Fruit fly (Drosophila melanogaster) whole organism, embryonic: ENCODE data around the gene CG3634.

ENCODE experiments used
- ATbp ChIP-seq: fragments of 200-800 bp; sonication (Bioruptor generic); optimal IDR thresholded peaks from 2 replicates; lab custom pipeline; 2017; ENCODE audit warnings: missing biosample characterization, mild to moderate bottlenecking, missing genetic modification characterization, missing genetic modification reagents
- Aef1 ChIP-seq: fragments of 200-800 bp; sonication (Bioruptor generic); IDR thresholded peaks from 3 replicates; pipeline ENCODE4 v1.3.6; 2022; ENCODE audit warnings: missing biosample characterization, missing genetic modification characterization
- Atf6 ChIP-seq: fragments of 200-800 bp; sonication (Bioruptor generic); IDR thresholded peaks from 2 replicates; pipeline ENCODE4 v1.3.6; 2022; ENCODE audit warnings: missing biosample characterization, missing genetic modification characterization
- CG10979 ChIP-seq: fragments of 200-800 bp; sonication (Bioruptor generic); optimal IDR thresholded peaks from 2 replicates; lab custom pipeline; 2018; ENCODE audit warnings: missing biosample characterization, mild to moderate bottlenecking, missing genetic modification characterization, moderate library complexity
- CG11085 ChIP-seq: fragments of 200-800 bp; sonication (Bioruptor generic); IDR thresholded peaks from 2 replicates; pipeline ENCODE4 v1.3.6; 2022; ENCODE audit warnings: missing biosample characterization, missing genetic modification characterization
- CG11456 ChIP-seq: fragments of 200-800 bp; sonication (Bioruptor generic); IDR thresholded peaks from 3 replicates; pipeline ENCODE4 v1.3.6; 2022; ENCODE audit warnings: missing biosample characterization, missing genetic modification characterization
- CG12104 ChIP-seq: fragments of 200-800 bp; sonication (Bioruptor generic); optimal IDR thresholded peaks from 3 replicates; lab custom pipeline; 2016; ENCODE audit warnings: missing biosample characterization, missing genetic modification characterization
- CG12769 ChIP-seq: fragments of 200-800 bp; sonication (Bioruptor generic); optimal IDR thresholded peaks from 2 replicates; lab custom pipeline; 2019; ENCODE audit warnings: missing biosample characterization, mild to moderate bottlenecking, missing genetic modification characterization, moderate library complexity
- CG12942 ChIP-seq: fragments of 200-800 bp; sonication (Bioruptor generic); optimal IDR thresholded peaks from 3 replicates; lab custom pipeline; 2016; ENCODE audit warnings: missing biosample characterization, missing genetic modification characterization
- CG13296 ChIP-seq: fragments of 200-800 bp; sonication (Bioruptor generic); optimal IDR thresholded peaks from 3 replicates; lab custom pipeline; 2018; ENCODE audit warnings: missing biosample characterization, mild to moderate bottlenecking, missing genetic modification characterization
- CG15269 ChIP-seq: fragments of 200-800 bp; sonication (Bioruptor generic); optimal IDR thresholded peaks from 2 replicates; lab custom pipeline; 2018; ENCODE audit warnings: missing biosample characterization, mild to moderate bottlenecking, missing genetic modification characterization, moderate library complexity
- CG17328 ChIP-seq: fragments of 200-800 bp; sonication (Bioruptor generic); IDR thresholded peaks from 2 replicates; pipeline ENCODE4 v1.3.6; 2022; ENCODE audit warnings: missing biosample characterization, missing genetic modification characterization
- CG17802 ChIP-seq: fragments of 200-800 bp; sonication (Bioruptor generic); optimal IDR thresholded peaks from 2 replicates; lab custom pipeline; 2018; ENCODE audit warnings: missing biosample characterization, mild to moderate bottlenecking, missing genetic modification characterization, moderate library complexity
- CG1792 ChIP-seq: fragments of 200-800 bp; sonication (Bioruptor generic); optimal IDR thresholded peaks from 2 replicates; lab custom pipeline; 2016; ENCODE audit warnings: missing biosample characterization, missing genetic modification characterization
- CG18619 ChIP-seq: fragments of 200-800 bp; sonication (Bioruptor generic); optimal IDR thresholded peaks from 3 replicates; lab custom pipeline; 2017; ENCODE audit warnings: missing biosample characterization, mild to moderate bottlenecking, missing genetic modification characterization
- CG2202 ChIP-seq: fragments of 200-800 bp; sonication (Bioruptor generic); optimal IDR thresholded peaks from 2 replicates; lab custom pipeline; 2018; ENCODE audit warnings: missing biosample characterization, mild to moderate bottlenecking, missing genetic modification characterization
- CG30403 ChIP-seq: fragments of 200-800 bp; sonication (Bioruptor generic); optimal IDR thresholded peaks from 3 replicates; lab custom pipeline; 2016; ENCODE audit warnings: missing biosample characterization, missing genetic modification characterization
- CG34422 ChIP-seq: fragments of 200-800 bp; sonication (Bioruptor generic); IDR thresholded peaks from 3 replicates; pipeline ENCODE4 v1.3.6; 2022; ENCODE audit warnings: missing biosample characterization, missing genetic modification characterization
- CG8281 ChIP-seq: fragments of 200-800 bp; sonication (Bioruptor generic); optimal IDR thresholded peaks from 2 replicates; lab custom pipeline; 2018; ENCODE audit warnings: missing biosample characterization, mild to moderate bottlenecking, missing genetic modification characterization, moderate library complexity
- CG8388 ChIP-seq: fragments of 200-800 bp; sonication (Bioruptor generic); optimal IDR thresholded peaks from 2 replicates; lab custom pipeline; 2019; ENCODE audit warnings: missing biosample characterization, mild to moderate bottlenecking, missing genetic modification characterization, moderate library complexity
- CG9727 ChIP-seq: fragments of 200-800 bp; sonication (Bioruptor generic); optimal IDR thresholded peaks from 3 replicates; lab custom pipeline; 2017; ENCODE audit warnings: missing biosample characterization, mild to moderate bottlenecking, missing genetic modification characterization
- Dad ChIP-seq: fragments of 200-800 bp; sonication (Bioruptor generic); optimal IDR thresholded peaks from 3 replicates; lab custom pipeline; 2016; ENCODE audit warnings: missing biosample characterization, missing genetic modification characterization
- Dref ChIP-seq: fragments of 200-800 bp; sonication (Bioruptor generic); IDR thresholded peaks from 2 replicates; pipeline ENCODE4 v1.3.6; 2022; ENCODE audit warnings: missing biosample characterization, missing genetic modification characterization
- Ets65A ChIP-seq: fragments of 200-800 bp; sonication (Bioruptor generic); peaks from one replicate; lab custom pipeline; 2016; ENCODE audit warnings: missing biosample characterization, missing genetic modification characterization
- Gug ChIP-seq: fragments of 200-800 bp; sonication (Bioruptor generic); IDR thresholded peaks from 4 replicates; pipeline ENCODE4 v1.3.6; 2022; ENCODE audit warnings: missing biosample characterization, missing genetic modification characterization
- NFAT ChIP-seq: fragments of 200-800 bp; sonication (Bioruptor generic); IDR thresholded peaks from 2 replicates; pipeline ENCODE4 v1.3.6; 2022; ENCODE audit warnings: missing biosample characterization, missing genetic modification characterization
- Optix ChIP-seq: fragments of 200-800 bp; sonication (Bioruptor generic); IDR thresholded peaks from 3 replicates; pipeline ENCODE4 v1.3.6; 2022; ENCODE audit warnings: missing biosample characterization, missing genetic modification characterization
- PHDP ChIP-seq: fragments of 200-800 bp; sonication (Bioruptor generic); optimal IDR thresholded peaks from 3 replicates; lab custom pipeline; 2018; ENCODE audit warnings: missing biosample characterization, mild to moderate bottlenecking, missing genetic modification characterization, moderate library complexity
- Ravus ChIP-seq: fragments of 200-800 bp; sonication (Bioruptor generic); IDR thresholded peaks from 2 replicates; pipeline ENCODE4 v1.3.6; 2022; ENCODE audit warnings: missing biosample characterization, missing genetic modification characterization
- Sin3A ChIP-seq: fragments of >200 bp; optimal IDR thresholded peaks from 2 replicates; lab custom pipeline; 2018
- Sox102F ChIP-seq: fragments of 200-800 bp; sonication (Bioruptor generic); optimal IDR thresholded peaks from 2 replicates; lab custom pipeline; 2018; ENCODE audit warnings: missing biosample characterization, mild to moderate bottlenecking, missing genetic modification characterization, moderate library complexity
- ara ChIP-seq: fragments of 200-800 bp; sonication (Bioruptor generic); IDR thresholded peaks from 2 replicates; pipeline ENCODE4 v1.3.6; 2022; ENCODE audit warnings: missing biosample characterization, missing genetic modification characterization
- ash1 ChIP-seq: fragments of 200-800 bp; sonication (Bioruptor generic); optimal IDR thresholded peaks from 2 replicates; lab custom pipeline; 2018; ENCODE audit warnings: missing biosample characterization, mild to moderate bottlenecking, missing genetic modification characterization
- bcd ChIP-seq: fragments of 200-800 bp; sonication (Bioruptor generic); optimal IDR thresholded peaks from 2 replicates; lab custom pipeline; 2017; ENCODE audit warnings: missing biosample characterization, mild to moderate bottlenecking, missing genetic modification characterization
- chif ChIP-seq, 2 experiments: fragments of 200-800 bp; sonication (Bioruptor generic); optimal IDR thresholded peaks; 3 replicates each; lab custom pipeline; 2016; ENCODE audit warnings: missing biosample characterization in 2 of 2, missing genetic modification characterization in 2 of 2
- cwo ChIP-seq: fragments of 200-800 bp; sonication (Bioruptor generic); optimal IDR thresholded peaks from 3 replicates; lab custom pipeline; 2017; ENCODE audit warnings: missing biosample characterization, missing genetic modification characterization, mild to moderate bottlenecking, moderate library complexity, missing genetic modification reagents
- gem ChIP-seq: fragments of 200-800 bp; sonication (Bioruptor generic); optimal IDR thresholded peaks from 2 replicates; lab custom pipeline; 2019; ENCODE audit warnings: missing biosample characterization, mild to moderate bottlenecking, missing genetic modification characterization, moderate library complexity
- grau ChIP-seq: fragments of 200-800 bp; optimal IDR thresholded peaks from 3 replicates; lab custom pipeline; 2019; ENCODE audit warnings: missing biosample characterization, mild to moderate bottlenecking, missing genetic modification characterization, moderate library complexity
- ind ChIP-seq: fragments of 200-800 bp; sonication (Bioruptor generic); optimal IDR thresholded peaks from 3 replicates; lab custom pipeline; 2016; ENCODE audit warnings: missing biosample characterization, missing genetic modification characterization
- lilli ChIP-seq: fragments of 200-800 bp; sonication (Bioruptor generic); optimal IDR thresholded peaks from 3 replicates; lab custom pipeline; 2016; ENCODE audit warnings: missing biosample characterization, missing genetic modification characterization
- mirr ChIP-seq: fragments of 200-800 bp; sonication (Bioruptor generic); optimal IDR thresholded peaks from 3 replicates; lab custom pipeline; 2018; ENCODE audit warnings: missing biosample characterization, mild to moderate bottlenecking, missing genetic modification characterization
- nom ChIP-seq: fragments of 200-800 bp; sonication (Bioruptor generic); optimal IDR thresholded peaks from 2 replicates; lab custom pipeline; 2017; ENCODE audit warnings: missing biosample characterization, missing genetic modification characterization, mild to moderate bottlenecking, moderate library complexity, missing genetic modification reagents
- pan ChIP-seq, 4 experiments: fragments of >200 bp in 3 of 4; fragments of 200-800 bp in 1 of 4; sonication (Bioruptor generic) in 1 of 4; optimal IDR thresholded peaks in 3 of 4; IDR thresholded peaks in 1 of 4; 2 replicates each; pipeline versions ENCODE4 v1.3.6 to Lab custom; 2017 to 2022; ENCODE audit warnings: missing biosample characterization in 2 of 4, missing genetic modification characterization in 2 of 4, mixed read lengths in 1 of 4
- seq ChIP-seq: fragments of 200-800 bp; sonication (Bioruptor generic); IDR thresholded peaks from 2 replicates; pipeline ENCODE4 v1.3.6; 2022; ENCODE audit warnings: missing biosample characterization, missing genetic modification characterization
- slbo ChIP-seq: fragments of 200-800 bp; sonication (Bioruptor generic); IDR thresholded peaks from 2 replicates; pipeline ENCODE4 v1.3.6; 2022; ENCODE audit warnings: missing biosample characterization, missing genetic modification characterization
- tgo ChIP-seq: fragments of 200-800 bp; sonication (Bioruptor generic); IDR thresholded peaks from 3 replicates; pipeline ENCODE4 v1.3.6; 2022; ENCODE audit warnings: missing biosample characterization, missing genetic modification characterization
- tio ChIP-seq: fragments of 200-800 bp; sonication (Bioruptor generic); optimal IDR thresholded peaks from 2 replicates; lab custom pipeline; 2017; ENCODE audit warnings: missing biosample characterization, missing genetic modification characterization, inconsistent platforms
- wdn ChIP-seq: fragments of 200-800 bp; sonication (Bioruptor generic); IDR thresholded peaks from 2 replicates; pipeline ENCODE4 v1.3.6; 2022; ENCODE audit warnings: missing biosample characterization, missing genetic modification characterization

CG3634 gene

dm6 chr3L:20826950-20827910 lies 18.2 kb upstream of the CG3634 start (continued):
- TF ChIP-seq Aef1 (GFP tag; lab: Robert Waterston, UW) (no peak; the same call in 2 of the 3 replicates), wdn (GFP tag; lab: Robert Waterston, UW) (0 out of 2 replicates have a peak, but pooled peaks have one; percentile 30), CG12769 (peak; percentile 27), gem (peak; percentile 47), CG17328 (GFP tag; lab: Robert Waterston, UW) (no peak), pan (optimal IDR thresholded peaks at IDR 0.05; lab: Kevin White, UChicago) (no peak), pan (GFP tag; optimal IDR thresholded peaks at IDR 0.05 in 1 of 2, IDR thresholded peaks at IDR 0.05 in 1 of 2) (peak in 1 of 2 experiments; percentile 61), PHDP (tag; lab: Kevin White, UChicago) (peak; percentile 21), Dref (GFP tag; lab: Robert Waterston, UW) (no peak), ash1 (GFP tag; lab: Kevin White, UChicago) (no peak), CG30403 (GFP tag; lab: Kevin White, UChicago) (peak; percentile 61), slbo (GFP tag; lab: Robert Waterston, UW) (peak; percentile 76), CG11456 (GFP tag; lab: Robert Waterston, UW) (no peak), cwo (GFP tag; lab: Kevin White, UChicago) (peak; percentile 19), ara (GFP tag; lab: Robert Waterston, UW) (no peak), CG18619 (GFP tag; lab: Kevin White, UChicago) (peak; percentile 18), Sox102F (GFP tag; lab: Kevin White, UChicago) (peak; percentile 26), CG1792 (GFP tag; lab: Kevin White, UChicago) (no peak), CG12942 (no peak), chif (GFP tag; optimal IDR thresholded peaks at IDR 0.05; lab: Kevin White, UChicago) (no peak), CG9727 (GFP tag; lab: Kevin White, UChicago) (peak; percentile 46), ATbp (no peak), ind (GFP tag; lab: Kevin White, UChicago) (peak; percentile 35), Sin3A (lab: Kevin White, UChicago) (no peak), CG34422 (no peak), CG17802 (no peak), CG11085 (GFP tag; lab: Robert Waterston, UW) (no peak), nom (no peak), tgo (GFP tag; lab: Robert Waterston, UW) (peak; percentile 43; the same call in 1 of the 3 replicates), tio (peak; percentile 45), Atf6 (GFP tag; lab: Robert Waterston, UW) (peak; percentile 55; the same call in 1 of the 2 replicates), CG12104 (GFP tag; lab: Kevin White, UChicago) (peak; percentile 10), mirr (GFP tag; lab: Kevin White, UChicago) (no peak), Optix (GFP tag; lab: Robert Waterston, UW) (no peak), bcd (no peak), CG15269 (tag; lab: Kevin White, UChicago) (no peak), Gug (peak; percentile 36; the same call in 1 of the 4 replicates), CG8281 (tag; lab: Kevin White, UChicago) (no peak), Ets65A (GFP tag; lab: Kevin White, UChicago) (peak; percentile 33), Dad (no peak), CG13296 (GFP tag; lab: Kevin White, UChicago) (no peak), lilli (GFP tag; lab: Kevin White, UChicago) (peak; percentile 51), Ravus (GFP tag; lab: Robert Waterston, UW) (no peak), CG10979 (tag; lab: Kevin White, UChicago) (no peak), CG2202 (tag; lab: Kevin White, UChicago) (no peak), NFAT (GFP tag; lab: Robert Waterston, UW) (no peak; the same call in 1 of the 2 replicates), CG8388 (GFP tag; lab: Kevin White, UChicago) (no peak), grau (peak; percentile 44), seq (GFP tag; lab: Robert Waterston, UW) (peak; percentile 26; the same call in 1 of the 2 replicates)
